Worm (Caenorhabditis elegans) whole organism, L2 larva: ENCODE measurements around the gene mig-6.

Experiments used
- mdl-1 ChIP-seq, 2 experiments: fragments of 150-350 bp in 1 of 2; sonication (generic microtip) in 1 of 2; optimal IDR thresholded peaks; 2 replicates each; lab custom pipeline; 2017; ENCODE audit warnings: missing biosample characterization in 2 of 2, missing genetic modification characterization in 2 of 2
- unc-62 ChIP-seq: fragments of 150-350 bp; optimal IDR thresholded peaks from 2 replicates; lab custom pipeline; 2014; ENCODE audit warnings: missing biosample characterization, missing genetic modification reagents, missing genetic modification characterization

- no peak for TF ChIP-seq mdl-1 (tag; optimal IDR thresholded peaks at IDR 0.05; lab: Kevin White, UChicago)
- TF ChIP-seq unc-62 (GFP tag; lab: Kevin White, UChicago), result no peak
These were observed 45.9 kb downstream of the mig-6 start for ce11 chrV:7872945-7873344.
